Worm (Caenorhabditis elegans) whole organism, young adult: ENCODE results near the gene dmd-9.

Experiments used
- F37B4.10 ChIP-seq: fragments of 200-800 bp; sonication (Bioruptor generic); IDR thresholded peaks from 2 replicates; pipeline ENCODE4 v1.3.6; 2022; ENCODE audit warnings: missing genetic modification characterization, missing compliant biosample characterization
- F49E8.2 ChIP-seq: sonication (generic microtip); optimal IDR thresholded peaks from 3 replicates; lab custom pipeline; 2017; ENCODE audit warnings: missing genetic modification characterization, mild to moderate bottlenecking, missing compliant biosample characterization, antibody characterized with exemption, moderate library complexity; ENCODE audit not compliant: insufficient read depth
- F52B5.7 ChIP-seq: sonication (generic microtip); optimal IDR thresholded peaks from 2 replicates; lab custom pipeline; 2016; ENCODE audit warnings: mild to moderate bottlenecking, missing genetic modification characterization, missing compliant biosample characterization
- athp-1 ChIP-seq: sonication (generic microtip); optimal IDR thresholded peaks from 2 replicates; lab custom pipeline; 2017; ENCODE audit warnings: mild to moderate bottlenecking, missing genetic modification characterization, missing compliant biosample characterization
- cebp-1 ChIP-seq, 2 experiments: fragments of 200-800 bp in 1 of 2; sonication (Bioruptor generic) in 1 of 2; sonication (generic microtip) in 1 of 2; IDR thresholded peaks in 1 of 2; optimal IDR thresholded peaks in 1 of 2; 2 replicates each; pipeline versions ENCODE4 v1.3.6 to Lab custom; 2017 to 2022; ENCODE audit warnings: missing compliant biosample characterization in 2 of 2, missing genetic modification characterization in 2 of 2, mild to moderate bottlenecking in 1 of 2, missing genetic modification reagents in 1 of 2, moderate library complexity in 1 of 2
- ceh-58 ChIP-seq: fragments of 200-800 bp; sonication (Bioruptor generic); IDR thresholded peaks from 2 replicates; pipeline ENCODE4 v1.3.6; 2022; ENCODE audit warnings: missing genetic modification characterization, missing compliant biosample characterization
- dpff-1 ChIP-seq: sonication (generic microtip); optimal IDR thresholded peaks from 2 replicates; lab custom pipeline; 2017; ENCODE audit warnings: mild to moderate bottlenecking, missing genetic modification characterization, missing compliant biosample characterization
- hlh-26 ChIP-seq: fragments of 200-800 bp; sonication (Bioruptor generic); conservative IDR thresholded peaks from 2 replicates; pipeline ENCODE4 v1.3.6; 2022; ENCODE audit warnings: missing genetic modification reagents, missing genetic modification characterization, missing compliant biosample characterization
- lin-40 ChIP-seq: sonication (generic microtip); optimal IDR thresholded peaks from 2 replicates; lab custom pipeline; 2016; ENCODE audit warnings: missing genetic modification characterization, mild to moderate bottlenecking, missing compliant biosample characterization, missing genotype, missing genetic modification reagents
- madf-3 ChIP-seq: fragments of 200-800 bp; sonication (Bioruptor generic); IDR thresholded peaks from 2 replicates; pipeline ENCODE4 v1.3.6; 2022; ENCODE audit warnings: missing genetic modification reagents, missing genetic modification characterization, missing compliant biosample characterization
- mel-28 ChIP-seq: sonication (generic microtip); optimal IDR thresholded peaks from 2 replicates; lab custom pipeline; 2016; ENCODE audit warnings: borderline replicate concordance, mild to moderate bottlenecking, missing genetic modification characterization, missing compliant biosample characterization
- ztf-26 ChIP-seq: sonication (generic microtip); optimal IDR thresholded peaks from 2 replicates; lab custom pipeline; 2017; ENCODE audit warnings: missing genetic modification characterization, missing compliant biosample characterization

- no peak for TF ChIP-seq ceh-58
- TF ChIP-seq dpff-1, result no peak
- TF ChIP-seq F37B4.10, result no peak
- no peak for TF ChIP-seq cebp-1 (GFP tag; IDR thresholded peaks at IDR 0.05; lab: Robert Waterston, UW)
- TF ChIP-seq cebp-1 (tag; optimal IDR thresholded peaks at IDR 0.05; lab: Kevin White, UChicago), result no peak
- TF ChIP-seq lin-40 (tag; lab: Kevin White, UChicago), result no peak
- TF ChIP-seq F52B5.7 (tag; lab: Kevin White, UChicago), result no peak
- no peak for TF ChIP-seq madf-3 (GFP tag; lab: Robert Waterston, UW)
- no peak for TF ChIP-seq ztf-26
- TF ChIP-seq hlh-26 (GFP tag; lab: Robert Waterston, UW), result no peak
- TF ChIP-seq F49E8.2, result no peak
- no peak for TF ChIP-seq athp-1
- TF ChIP-seq mel-28, result no peak
Measured at ce11 chrIV:3291977-3292561, 37.7 kb upstream of the dmd-9 start, which contains the start of gene W08E12.8.
